Fruit fly (Drosophila melanogaster) whole organism, embryonic: ENCODE data around the gene Aatf.

Experiments used
- ATbp ChIP-seq: fragments of 200-800 bp; sonication (Bioruptor generic); optimal IDR thresholded peaks from 2 replicates; lab custom pipeline; 2017; ENCODE audit warnings: missing biosample characterization, mild to moderate bottlenecking, missing genetic modification characterization, missing genetic modification reagents
- Bdp1 ChIP-seq: fragments of 200-800 bp; sonication (Bioruptor generic); optimal IDR thresholded peaks from 3 replicates; lab custom pipeline; 2016; ENCODE audit warnings: missing biosample characterization, missing genetic modification characterization
- BtbVII ChIP-seq: fragments of 200-800 bp; sonication (Bioruptor generic); optimal IDR thresholded peaks from 3 replicates; lab custom pipeline; 2017; ENCODE audit warnings: missing biosample characterization, mild to moderate bottlenecking, missing genetic modification characterization
- CG10267 ChIP-seq: fragments of 200-800 bp; sonication (Bioruptor generic); optimal IDR thresholded peaks from 2 replicates; lab custom pipeline; 2018; ENCODE audit warnings: missing biosample characterization, mild to moderate bottlenecking, missing genetic modification characterization, moderate library complexity
- CG11085 ChIP-seq: fragments of 200-800 bp; sonication (Bioruptor generic); IDR thresholded peaks from 2 replicates; pipeline ENCODE4 v1.3.6; 2022; ENCODE audit warnings: missing biosample characterization, missing genetic modification characterization
- CG11093 ChIP-seq: fragments of 200-800 bp; sonication (Bioruptor generic); IDR thresholded peaks from 3 replicates; pipeline ENCODE4 v1.3.6; 2022; ENCODE audit warnings: missing biosample characterization, missing genetic modification characterization
- CG12104 ChIP-seq: fragments of 200-800 bp; sonication (Bioruptor generic); optimal IDR thresholded peaks from 3 replicates; lab custom pipeline; 2016; ENCODE audit warnings: missing biosample characterization, missing genetic modification characterization
- CG12942 ChIP-seq: fragments of 200-800 bp; sonication (Bioruptor generic); optimal IDR thresholded peaks from 3 replicates; lab custom pipeline; 2016; ENCODE audit warnings: missing biosample characterization, missing genetic modification characterization
- CG13123 ChIP-seq: fragments of 200-800 bp; sonication (Bioruptor generic); optimal IDR thresholded peaks from 2 replicates; lab custom pipeline; 2016; ENCODE audit warnings: missing biosample characterization, missing genetic modification characterization
- CG17912 ChIP-seq: fragments of 200-800 bp; sonication (Bioruptor generic); optimal IDR thresholded peaks from 2 replicates; lab custom pipeline; 2018; ENCODE audit warnings: missing biosample characterization, mild to moderate bottlenecking, missing genetic modification characterization
- CG30020 ChIP-seq: fragments of 200-800 bp; optimal IDR thresholded peaks from 2 replicates; lab custom pipeline; 2019; ENCODE audit warnings: missing biosample characterization, mild to moderate bottlenecking, missing genetic modification characterization, moderate library complexity
- CG30403 ChIP-seq: fragments of 200-800 bp; sonication (Bioruptor generic); optimal IDR thresholded peaks from 3 replicates; lab custom pipeline; 2016; ENCODE audit warnings: missing biosample characterization, missing genetic modification characterization
- CG34224 ChIP-seq: fragments of 200-800 bp; sonication (Bioruptor generic); IDR thresholded peaks from 3 replicates; pipeline ENCODE4 v1.3.6; 2022; ENCODE audit warnings: missing biosample characterization, missing genetic modification characterization; ENCODE audit not compliant: partially characterized antibody
- CG34376 ChIP-seq: fragments of 200-800 bp; sonication (Bioruptor generic); optimal IDR thresholded peaks from 2 replicates; lab custom pipeline; 2018; ENCODE audit warnings: missing biosample characterization, mild to moderate bottlenecking, missing genetic modification characterization
- CG8944 ChIP-seq: fragments of 200-800 bp; sonication (Bioruptor generic); optimal IDR thresholded peaks from 3 replicates; lab custom pipeline; 2016; ENCODE audit warnings: missing biosample characterization, missing genetic modification characterization
- CG9797 ChIP-seq: fragments of 200-800 bp; sonication (Bioruptor generic); optimal IDR thresholded peaks from 3 replicates; lab custom pipeline; 2018; ENCODE audit warnings: missing biosample characterization, mild to moderate bottlenecking, missing genetic modification characterization
- CTCF ChIP-seq: fragments of 200-800 bp; sonication (Bioruptor generic); optimal IDR thresholded peaks from 2 replicates; lab custom pipeline; 2017; ENCODE audit warnings: missing biosample characterization, mild to moderate bottlenecking, missing genetic modification characterization, moderate library complexity
- Camta ChIP-seq: fragments of 200-800 bp; sonication (Bioruptor generic); optimal IDR thresholded peaks from 2 replicates; lab custom pipeline; 2016; ENCODE audit warnings: missing biosample characterization, missing genetic modification characterization
- Dbx ChIP-seq: fragments of 200-800 bp; sonication (Bioruptor generic); IDR thresholded peaks from 3 replicates; pipeline ENCODE4 v1.3.6; 2022; ENCODE audit warnings: missing biosample characterization, missing genetic modification characterization
- E2f2 ChIP-seq: fragments of 200-800 bp; sonication (Bioruptor generic); IDR thresholded peaks from 2 replicates; pipeline ENCODE4 v1.3.6; 2022; ENCODE audit warnings: missing biosample characterization, missing genetic modification characterization
- Ets97D ChIP-seq: fragments of 200-800 bp; sonication (Bioruptor generic); optimal IDR thresholded peaks from 3 replicates; lab custom pipeline; 2016; ENCODE audit warnings: missing biosample characterization, missing genetic modification characterization
- Fer1 ChIP-seq: fragments of 200-800 bp; sonication (Bioruptor generic); optimal IDR thresholded peaks from 2 replicates; lab custom pipeline; 2017; ENCODE audit warnings: missing biosample characterization, mild to moderate bottlenecking, missing genetic modification characterization
- Hr3 ChIP-seq: fragments of 200-800 bp; sonication (Bioruptor generic); optimal IDR thresholded peaks from 3 replicates; lab custom pipeline; 2016; ENCODE audit warnings: missing biosample characterization, missing genetic modification characterization
- NfI ChIP-seq: fragments of 200-800 bp; sonication (Bioruptor generic); optimal IDR thresholded peaks from 3 replicates; lab custom pipeline; 2018; ENCODE audit warnings: missing biosample characterization, mild to moderate bottlenecking, missing genetic modification characterization, moderate library complexity
- Oli ChIP-seq: fragments of 200-800 bp; sonication (Bioruptor generic); optimal IDR thresholded peaks from 2 replicates; lab custom pipeline; 2018; ENCODE audit warnings: missing biosample characterization, mild to moderate bottlenecking, missing genetic modification characterization, moderate library complexity
- Six4 ChIP-seq: fragments of 200-800 bp; sonication (Bioruptor generic); optimal IDR thresholded peaks from 2 replicates; lab custom pipeline; 2016; ENCODE audit warnings: missing biosample characterization, missing genetic modification characterization
- YL-1 ChIP-seq: fragments of 200-800 bp; sonication (Bioruptor generic); optimal IDR thresholded peaks from 3 replicates; lab custom pipeline; 2017; ENCODE audit warnings: missing biosample characterization, mild to moderate bottlenecking, missing genetic modification characterization
- amos ChIP-seq: fragments of 200-800 bp; sonication (Bioruptor generic); IDR thresholded peaks from 2 replicates; pipeline ENCODE4 v1.3.6; 2022; ENCODE audit warnings: missing biosample characterization, missing genetic modification characterization; ENCODE audit not compliant: partially characterized antibody
- cato ChIP-seq: fragments of 200-800 bp; sonication (Bioruptor generic); optimal IDR thresholded peaks from 2 replicates; lab custom pipeline; 2016; ENCODE audit warnings: missing biosample characterization, missing genetic modification characterization, borderline replicate concordance
- chif ChIP-seq, 2 experiments: fragments of 200-800 bp; sonication (Bioruptor generic); optimal IDR thresholded peaks; 3 replicates each; lab custom pipeline; 2016; ENCODE audit warnings: missing biosample characterization in 2 of 2, missing genetic modification characterization in 2 of 2
- ci ChIP-seq: fragments of 200-800 bp; sonication (Bioruptor generic); IDR thresholded peaks from 3 replicates; pipeline ENCODE4 v1.3.6; 2022; ENCODE audit warnings: missing biosample characterization, missing genetic modification characterization
- crp ChIP-seq, 2 experiments: fragments of 200-800 bp; sonication (Bioruptor generic); optimal IDR thresholded peaks; 2 replicates in 1 of 2; 3 replicates in 1 of 2; lab custom pipeline; 2017; ENCODE audit warnings: missing biosample characterization in 2 of 2, missing genetic modification characterization in 2 of 2, mild to moderate bottlenecking in 1 of 2, moderate library complexity in 1 of 2
- cwo ChIP-seq: fragments of 200-800 bp; sonication (Bioruptor generic); optimal IDR thresholded peaks from 3 replicates; lab custom pipeline; 2017; ENCODE audit warnings: missing biosample characterization, missing genetic modification characterization, mild to moderate bottlenecking, moderate library complexity, missing genetic modification reagents
- dmrt99B ChIP-seq: fragments of 200-800 bp; sonication (Bioruptor generic); optimal IDR thresholded peaks from 2 replicates; lab custom pipeline; 2018; ENCODE audit warnings: missing biosample characterization, mild to moderate bottlenecking, missing genetic modification characterization, moderate library complexity
- esg ChIP-seq: fragments of 200-800 bp; sonication (Bioruptor generic); conservative IDR thresholded peaks from 2 replicates; pipeline ENCODE4 v1.3.6; 2022; ENCODE audit warnings: missing biosample characterization, missing genetic modification characterization
- gem ChIP-seq: fragments of 200-800 bp; sonication (Bioruptor generic); optimal IDR thresholded peaks from 2 replicates; lab custom pipeline; 2019; ENCODE audit warnings: missing biosample characterization, mild to moderate bottlenecking, missing genetic modification characterization, moderate library complexity
- grau ChIP-seq: fragments of 200-800 bp; optimal IDR thresholded peaks from 3 replicates; lab custom pipeline; 2019; ENCODE audit warnings: missing biosample characterization, mild to moderate bottlenecking, missing genetic modification characterization, moderate library complexity
- gt ChIP-seq: fragments of 200-800 bp; sonication (Bioruptor generic); IDR thresholded peaks from 2 replicates; pipeline ENCODE4 v1.3.6; 2022; ENCODE audit warnings: missing biosample characterization, missing genetic modification characterization
- ham ChIP-seq: fragments of 200-800 bp; sonication (Bioruptor generic); IDR thresholded peaks from 2 replicates; pipeline ENCODE4 v1.3.6; 2022; ENCODE audit warnings: missing biosample characterization, missing genetic modification characterization
- insv ChIP-seq, 2 experiments: fragments of 200-800 bp; sonication (Bioruptor generic); optimal IDR thresholded peaks; 3 replicates each; lab custom pipeline; 2016 to 2018; ENCODE audit warnings: missing biosample characterization in 2 of 2, missing genetic modification characterization in 2 of 2
- jigr1 ChIP-seq: fragments of 200-800 bp; sonication (Bioruptor generic); IDR thresholded peaks from 3 replicates; pipeline ENCODE4 v1.3.6; 2022; ENCODE audit warnings: missing biosample characterization, missing genetic modification characterization
- jing ChIP-seq: fragments of 200-800 bp; sonication (Bioruptor generic); optimal IDR thresholded peaks from 2 replicates; lab custom pipeline; 2018; ENCODE audit warnings: missing biosample characterization, mild to moderate bottlenecking, missing genetic modification characterization
- oc ChIP-seq: fragments of 200-800 bp; sonication (Bioruptor generic); optimal IDR thresholded peaks from 2 replicates; lab custom pipeline; 2018; ENCODE audit warnings: missing biosample characterization, mild to moderate bottlenecking, missing genetic modification characterization, moderate library complexity
- phol ChIP-seq: fragments of 200-800 bp; sonication (Bioruptor generic); optimal IDR thresholded peaks from 3 replicates; lab custom pipeline; 2018; ENCODE audit warnings: missing biosample characterization, mild to moderate bottlenecking, missing genetic modification characterization, moderate library complexity
- pnt ChIP-seq: fragments of 200-800 bp; sonication (Bioruptor generic); optimal IDR thresholded peaks from 3 replicates; lab custom pipeline; 2016; ENCODE audit warnings: missing biosample characterization, missing genetic modification characterization
- repo ChIP-seq: fragments of 200-800 bp; sonication (Bioruptor generic); optimal IDR thresholded peaks from 2 replicates; lab custom pipeline; 2016; ENCODE audit warnings: missing biosample characterization, missing genetic modification characterization
- ttk ChIP-seq: fragments of 200-800 bp; sonication (Bioruptor generic); IDR thresholded peaks from 2 replicates; pipeline ENCODE4 v2.1.2; 2022; ENCODE audit warnings: missing biosample characterization, missing genetic modification characterization
- usp ChIP-seq: fragments of >200 bp; optimal IDR thresholded peaks from 2 replicates; lab custom pipeline; 2017; ENCODE audit warnings: missing biosample characterization, missing genetic modification characterization
- wor ChIP-seq: fragments of 200-800 bp; sonication (Bioruptor generic); IDR thresholded peaks from 2 replicates; pipeline ENCODE4 v1.3.6; 2022; ENCODE audit warnings: missing biosample characterization, missing genetic modification characterization

The Aatf gene

dm6 chr2L:6673211-6674012, 44.0 kb upstream of the Aatf start, which contains the start of gene Spn27A (continued):
- TF ChIP-seq jing (GFP tag; lab: Kevin White, UChicago) (peak; percentile 51), jigr1 (GFP tag; lab: Robert Waterston, UW) (no peak), Bdp1 (peak; percentile 27), chif (GFP tag; optimal IDR thresholded peaks at IDR 0.05; lab: Kevin White, UChicago) (peak in 1 of 2 experiments; percentile 56), grau (tag; lab: Kevin White, UChicago) (peak; percentile 54), Hr3 (GFP tag; lab: Kevin White, UChicago) (peak; percentile 38), CG11085 (GFP tag; lab: Robert Waterston, UW) (no peak), CTCF (GFP tag; lab: Kevin White, UChicago) (peak; percentile 31), CG13123 (GFP tag; lab: Kevin White, UChicago) (no peak), cato (GFP tag; lab: Kevin White, UChicago) (no peak), gem (peak; percentile 73), CG34376 (peak; percentile 29), gt (GFP tag; lab: Robert Waterston, UW) (no peak), cwo (GFP tag; lab: Kevin White, UChicago) (peak; percentile 9), crp (GFP tag; optimal IDR thresholded peaks at IDR 0.05; lab: Kevin White, UChicago) (peak; percentile 88 to 97), phol (tag; lab: Kevin White, UChicago) (peak; percentile 78), E2f2 (GFP tag; lab: Robert Waterston, UW) (peak; percentile 82), pnt (GFP tag; lab: Kevin White, UChicago) (peak; percentile 55), ham (GFP tag; lab: Robert Waterston, UW) (no peak), amos (GFP tag; lab: Robert Waterston, UW) (peak; percentile 45; the same call in 1 of the 2 replicates), Ets97D (GFP tag; lab: Kevin White, UChicago) (peak; percentile 65), Six4 (GFP tag; lab: Kevin White, UChicago) (peak; percentile 25), CG9797 (GFP tag; lab: Kevin White, UChicago) (peak; percentile 63), ATbp (GFP tag; lab: Kevin White, UChicago) (peak; percentile 26), esg (GFP tag; lab: Robert Waterston, UW) (no peak; the same call in 1 of the 2 replicates), usp (GFP tag; lab: Kevin White, UChicago) (no peak), Dbx (GFP tag; lab: Robert Waterston, UW) (0 out of 3 replicates have a peak, but pooled peaks have one; percentile 33), CG30020 (tag; lab: Kevin White, UChicago) (peak; percentile 38), ci (GFP tag; lab: Robert Waterston, UW) (0 out of 3 replicates have a peak, but pooled peaks have one; percentile 51), CG12104 (GFP tag; lab: Kevin White, UChicago) (peak; percentile 56), CG8944 (peak; percentile 0), YL-1 (GFP tag; lab: Kevin White, UChicago) (peak; percentile 45), CG11093 (GFP tag; lab: Robert Waterston, UW) (no peak), repo (GFP tag; lab: Kevin White, UChicago) (peak; percentile 1), dmrt99B (tag; lab: Kevin White, UChicago) (no peak), Camta (GFP tag; lab: Kevin White, UChicago) (peak; percentile 71), Fer1 (GFP tag; lab: Kevin White, UChicago) (peak; percentile 46), insv (GFP tag; optimal IDR thresholded peaks at IDR 0.05; lab: Kevin White, UChicago) (peak in 1 of 2 experiments; percentile 32), CG17912 (GFP tag; lab: Kevin White, UChicago) (peak; percentile 40), CG30403 (GFP tag; lab: Kevin White, UChicago) (peak; percentile 66), CG10267 (tag; lab: Kevin White, UChicago) (peak; percentile 95), BtbVII (peak; percentile 64), ttk (GFP tag; lab: Robert Waterston, UW) (no peak), oc (tag; lab: Kevin White, UChicago) (peak; percentile 66), CG12942 (GFP tag; lab: Kevin White, UChicago) (peak; percentile 36), NfI (GFP tag; lab: Kevin White, UChicago) (peak; percentile 61), CG34224 (GFP tag; lab: Robert Waterston, UW) (peak; percentile 37; the same call in 2 of the 3 replicates), wor (GFP tag; lab: Robert Waterston, UW) (no peak; the same call in 1 of the 2 replicates), Oli (tag; lab: Kevin White, UChicago) (peak; percentile 63)
